Worm (Caenorhabditis elegans): ENCODE data around the gene F59F3.6.
A peak's percentile ranks its signal among the peaks of the same experiment; 100 is the strongest.

The F59F3.6 gene

DNA sequence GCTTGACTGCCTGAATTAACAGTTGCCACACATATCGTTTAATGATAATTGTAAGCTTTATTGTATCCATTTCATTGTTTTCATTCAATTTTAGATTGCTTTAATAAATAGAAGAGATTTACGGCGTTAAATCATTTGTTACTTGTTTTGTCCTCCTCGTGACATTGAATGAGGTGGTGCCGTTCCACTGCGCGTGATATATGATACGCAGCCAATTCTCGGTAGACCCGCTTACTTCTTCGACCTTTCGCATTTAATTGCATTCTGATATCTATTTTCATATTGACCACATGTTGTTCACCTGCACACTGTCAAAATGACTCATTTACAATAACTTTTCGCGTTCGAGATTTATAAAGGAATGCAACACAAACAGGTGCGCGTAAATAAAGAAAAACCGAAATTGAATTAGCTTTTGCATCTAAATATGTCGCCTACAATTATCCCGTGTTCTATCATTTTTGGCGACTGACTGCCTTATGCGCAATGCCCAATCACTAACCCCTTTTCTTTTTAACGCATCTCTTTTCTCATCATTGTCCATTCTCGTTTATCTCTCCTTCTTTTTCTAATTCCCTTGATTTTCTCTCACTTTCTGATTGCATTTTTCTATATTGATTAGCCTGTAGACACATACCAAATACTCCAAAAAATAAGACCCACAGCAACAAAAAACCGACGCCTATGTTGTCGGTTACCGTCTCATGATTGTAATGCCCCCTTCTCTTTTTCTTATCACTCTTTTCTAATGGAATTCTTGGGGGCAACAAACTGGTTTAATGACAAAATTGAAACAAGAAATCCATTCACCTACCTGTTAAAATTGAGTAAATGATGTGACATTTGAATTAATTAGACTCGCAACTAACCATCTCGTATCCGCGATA lies 15.6 kb upstream of the F59F3.6 start (continued):
- TF ChIP-seq zfp-3 (GFP tag; conservative IDR thresholded peaks at IDR 0.05) = no peak
- no peak for TF ChIP-seq ceh-82 (tag; optimal IDR thresholded peaks at IDR 0.05)
- no peak for TF ChIP-seq mep-1 (tag; optimal IDR thresholded peaks at IDR 0.05)
- no peak for TF ChIP-seq snpc-1.2 (GFP tag; IDR thresholded peaks at IDR 0.05)
- no peak for TF ChIP-seq lir-3 (tag; optimal IDR thresholded peaks at IDR 0.05)
- TF ChIP-seq nhr-28 (tag; optimal IDR thresholded peaks at IDR 0.05) = peak; percentile 49
- TF ChIP-seq unc-62 (GFP tag; optimal IDR thresholded peaks at IDR 0.05 in 1 of 2) = peak in 1 of 2 experiments; percentile 91
- TF ChIP-seq unc-62 (tag; optimal IDR thresholded peaks at IDR 0.05) = no peak
- TF ChIP-seq arid-1 (GFP tag; conservative IDR thresholded peaks at IDR 0.05) = no peak
- TF ChIP-seq madf-5 (GFP tag; IDR thresholded peaks at IDR 0.05) = no peak
- peak; percentile 47 for TF ChIP-seq hlh-30 (tag; optimal IDR thresholded peaks at IDR 0.05; ENCODE audit: insufficient read depth)
- TF ChIP-seq hmg-1.1 (GFP tag; IDR thresholded peaks at IDR 0.05) = no peak

- TF ChIP-seq snpc-1.2 (GFP tag; IDR thresholded peaks at IDR 0.05) (no peak), hmg-1.1 (GFP tag; IDR thresholded peaks at IDR 0.05) (no peak), F26F4.8 (GFP tag; conservative IDR thresholded peaks at IDR 0.05) (no peak), sdz-12 (GFP tag; optimal IDR thresholded peaks at IDR 0.05) (no peak)
Measured at ce11 chrX:11012337-11012736, 13.3 kb upstream of the F59F3.6 start, which contains the start of gene F58A3.3. Gene F58A3.3, plus strand, starts transcription at chrX:11012637.

DNA sequence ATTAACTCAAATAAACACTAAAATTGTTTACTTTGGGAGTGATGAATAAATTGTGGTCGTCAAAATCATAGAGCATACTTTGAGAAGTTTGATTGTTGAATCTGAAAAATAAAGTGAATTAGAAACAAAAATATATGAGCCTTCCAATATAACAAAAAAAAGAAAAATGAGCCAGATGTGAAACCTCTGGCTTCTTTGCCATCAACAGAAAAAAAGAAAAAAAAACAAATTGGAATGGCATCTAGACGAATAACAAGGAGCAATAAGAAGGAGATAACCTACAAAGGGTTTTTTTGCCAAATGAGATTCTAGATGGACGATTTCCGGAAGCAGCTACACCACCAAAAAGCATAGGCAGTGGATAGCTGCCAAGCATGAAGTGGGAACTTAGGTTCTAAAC lies 11.5 kb upstream of the F59F3.6 start, which contains the start of gene F58A3.4:
Gene F58A3.4, minus strand, starts transcription at position 101 of the 400 bp plus-strand sequence.
- TF ChIP-seq R02D3.7 (tag; optimal IDR thresholded peaks at IDR 0.05) (no peak), pqm-1 (tag; optimal IDR thresholded peaks at IDR 0.05) (no peak), zfp-3 (GFP tag; conservative IDR thresholded peaks at IDR 0.05) (no peak), F44E2.7 (GFP tag; IDR thresholded peaks at IDR 0.05) (no peak), arid-1 (GFP tag; conservative IDR thresholded peaks at IDR 0.05) (no peak), daf-16 (GFP tag; optimal IDR thresholded peaks at IDR 0.05) (no peak), daf-16 (tag; optimal IDR thresholded peaks at IDR 0.05) (no peak), aha-1 (tag) (peak; percentile 45), gei-8 (GFP tag; optimal IDR thresholded peaks at IDR 0.05) (no peak)

- TF ChIP-seq ztf-7 (tag; optimal IDR thresholded peaks at IDR 0.05) = no peak
- no peak for TF ChIP-seq vab-7 (GFP tag; IDR thresholded peaks at IDR 0.05)
- TF ChIP-seq mep-1 (tag; optimal IDR thresholded peaks at IDR 0.05) = no peak
- no peak for TF ChIP-seq spr-3 (GFP tag; optimal IDR thresholded peaks at IDR 0.05)
- no peak for TF ChIP-seq nhr-25 (tag; optimal IDR thresholded peaks at IDR 0.05; ENCODE audit: borderline replicate concordance, insufficient read depth)
Measured at ce11 chrX:11008954-11009353, 9.9 kb upstream of the F59F3.6 start, which contains the start of gene ttr-31. Gene ttr-31, minus strand, starts transcription at chrX:11009054.

DNA sequence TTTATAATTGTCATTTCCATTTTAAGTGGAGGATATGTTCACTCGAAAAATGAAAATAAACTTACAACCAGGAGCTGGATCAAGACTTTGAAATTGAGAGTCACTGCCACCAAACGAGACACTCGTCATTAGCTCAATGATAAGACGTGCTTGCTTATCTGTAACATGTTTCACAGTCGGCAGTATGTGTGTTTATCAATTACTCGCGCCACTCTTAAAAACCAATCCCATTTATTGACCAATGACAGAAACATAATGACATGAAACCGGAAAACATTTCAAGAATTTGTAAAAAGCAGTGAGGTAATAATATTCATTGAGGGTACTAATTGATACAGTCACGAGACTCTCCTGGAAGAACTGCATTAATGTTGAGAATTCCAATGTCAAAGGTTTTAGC lies 9.0 kb upstream of the F59F3.6 start, which contains the start of gene del-5:
Gene del-5, minus strand, starts transcription at position 130 of the 400 bp plus-strand sequence.
- TF ChIP-seq D1046.2 (GFP tag; IDR thresholded peaks at IDR 0.05) = no peak
- no peak for TF ChIP-seq zip-11 (GFP tag; IDR thresholded peaks at IDR 0.05)
- TF ChIP-seq lin-29 (GFP tag; IDR thresholded peaks at IDR 0.05) = no peak
- no peak for TF ChIP-seq zag-1 (tag; optimal IDR thresholded peaks at IDR 0.05)
- TF ChIP-seq ZK546.5 (tag; optimal IDR thresholded peaks at IDR 0.05) = no peak
- TF ChIP-seq Y48G9A.11 (GFP tag; IDR thresholded peaks at IDR 0.05) = no peak
- peak; percentile 54; the same call in 1 of the 2 replicates for TF ChIP-seq tra-1 (GFP tag; IDR thresholded peaks at IDR 0.05)
- no peak for TF ChIP-seq ctbp-1 (GFP tag; IDR thresholded peaks at IDR 0.05)
- no peak for TF ChIP-seq ceh-82 (tag; optimal IDR thresholded peaks at IDR 0.05)
- no peak for TF ChIP-seq zip-2 (tag; optimal IDR thresholded peaks at IDR 0.05)
- TF ChIP-seq F44E2.7 (GFP tag; IDR thresholded peaks at IDR 0.05) = no peak
- peak; percentile 67; the same call in 1 of the 2 replicates for TF ChIP-seq lin-1 (GFP tag; IDR thresholded peaks at IDR 0.05)
- TF ChIP-seq ztf-7 (tag; optimal IDR thresholded peaks at IDR 0.05) = peak; percentile 24
- no peak for TF ChIP-seq egl-43 (GFP tag; IDR thresholded peaks at IDR 0.05)
- TF ChIP-seq pqm-1 (tag; optimal IDR thresholded peaks at IDR 0.05) = peak; percentile 89
- TF ChIP-seq nhr-25 (tag; optimal IDR thresholded peaks at IDR 0.05; ENCODE audit: borderline replicate concordance, insufficient read depth) = no peak
- no peak for TF ChIP-seq mep-1 (tag; optimal IDR thresholded peaks at IDR 0.05)
- TF ChIP-seq nhr-28 (tag; optimal IDR thresholded peaks at IDR 0.05) = peak; percentile 41
- TF ChIP-seq T20F7.1 (GFP tag; optimal IDR thresholded peaks at IDR 0.05) = no peak
- TF ChIP-seq dpl-1 (GFP tag; optimal IDR thresholded peaks at IDR 0.05) = no peak
- no peak for TF ChIP-seq hif-1 (tag; optimal IDR thresholded peaks at IDR 0.05)
- no peak for TF ChIP-seq attf-4 (tag; optimal IDR thresholded peaks at IDR 0.05)
- no peak for TF ChIP-seq nhr-6 (tag; optimal IDR thresholded peaks at IDR 0.05)
- TF ChIP-seq lir-3 (tag; optimal IDR thresholded peaks at IDR 0.05) = no peak
- no peak for TF ChIP-seq daf-16 (GFP tag; optimal IDR thresholded peaks at IDR 0.05)
- TF ChIP-seq daf-16 (tag; optimal IDR thresholded peaks at IDR 0.05) = peak; percentile 95

All from whole organism, L4 larva.